Worm (Caenorhabditis elegans) whole organism, L1 larva: ENCODE results near the gene clpr-2.

Source experiments
- C16A3.4 ChIP-seq: fragments of 150-350 bp; optimal IDR thresholded peaks from 2 replicates; lab custom pipeline; 2014; ENCODE audit warnings: missing biosample characterization, missing genetic modification characterization
- C34B4.2 ChIP-seq: sonication (generic microtip); optimal IDR thresholded peaks from 2 replicates; lab custom pipeline; 2017; ENCODE audit warnings: mild to moderate bottlenecking, missing genetic modification characterization, missing compliant biosample characterization
- ceh-8 ChIP-seq: fragments of 200-800 bp; sonication (Bioruptor generic); optimal IDR thresholded peaks from 2 replicates; lab custom pipeline; 2018; ENCODE audit warnings: mild to moderate bottlenecking, missing genetic modification characterization, moderate library complexity, missing compliant biosample characterization
- dpl-1 ChIP-seq, 3 experiments: fragments of 150-350 bp in 2 of 3; sonication (generic microtip) in 1 of 3; optimal IDR thresholded peaks; 2 replicates each; lab custom pipeline; 2014 to 2017; ENCODE audit warnings: missing biosample characterization in 3 of 3, missing genetic modification characterization in 3 of 3, missing genetic modification reagents in 3 of 3
- nhr-11 ChIP-seq: fragments of 150-350 bp; optimal IDR thresholded peaks from 2 replicates; lab custom pipeline; 2014; ENCODE audit warnings: missing biosample characterization, missing genetic modification characterization
- nhr-28 ChIP-seq: fragments of 150-350 bp; optimal IDR thresholded peaks from 2 replicates; lab custom pipeline; 2014; ENCODE audit warnings: missing biosample characterization, missing genetic modification characterization
- nhr-71 ChIP-seq: sonication (generic microtip); optimal IDR thresholded peaks from 2 replicates; lab custom pipeline; 2016; ENCODE audit warnings: mild to moderate bottlenecking, missing genetic modification characterization, moderate library complexity, missing compliant biosample characterization

- TF ChIP-seq nhr-11, result no peak
- TF ChIP-seq C16A3.4 (tag; lab: Kevin White, UChicago), result no peak
- no peak for TF ChIP-seq nhr-71
- TF ChIP-seq dpl-1 (GFP tag; optimal IDR thresholded peaks at IDR 0.05; lab: Kevin White, UChicago), result no peak
- TF ChIP-seq ceh-8 (GFP tag; lab: Kevin White, UChicago), result no peak
- TF ChIP-seq nhr-28 (tag; lab: Kevin White, UChicago), result no peak
- TF ChIP-seq C34B4.2 (tag; lab: Kevin White, UChicago), result no peak
These were observed 2.0 kb upstream of the clpr-2 start for ce11 chrII:1256742-1257141.
